Fruit fly (Drosophila melanogaster): ENCODE results near the gene alphaTub84D.

dm6 chr3R:7551708-7552107 lies 21.2 kb downstream of the alphaTub84D start, which contains the start of gene CG45545:
- TF ChIP-seq Hnf4 (GFP tag; optimal IDR thresholded peaks at IDR 0.05) (no peak), sage (GFP tag; optimal IDR thresholded peaks at IDR 0.05) (no peak), Dfd (GFP tag; optimal IDR thresholded peaks at IDR 0.05) (no peak), psq (GFP tag; optimal IDR thresholded peaks at IDR 0.05) (no peak), usp (GFP tag; optimal IDR thresholded peaks at IDR 0.05) (no peak), pan (optimal IDR thresholded peaks at IDR 0.05) (no peak), GATAd (GFP tag; optimal IDR thresholded peaks at IDR 0.05) (no peak)
